Worm (Caenorhabditis elegans) whole organism, L2 larva: ENCODE results near the gene Y49E10.30.

ENCODE experiments used
- C34F6.9 ChIP-seq: fragments of 150-350 bp; optimal IDR thresholded peaks from 2 replicates; lab custom pipeline; 2014; ENCODE audit warnings: missing biosample characterization, missing genetic modification characterization
- F13H6.1 ChIP-seq: sonication (generic microtip); optimal IDR thresholded peaks from 2 replicates; lab custom pipeline; 2016; ENCODE audit warnings: missing genetic modification characterization, missing compliant biosample characterization
- R02D3.7 ChIP-seq: fragments of 150-350 bp; optimal IDR thresholded peaks from 2 replicates; lab custom pipeline; 2014; ENCODE audit warnings: missing biosample characterization, missing genetic modification characterization
- alr-1 ChIP-seq: fragments of 150-350 bp; optimal IDR thresholded peaks from 2 replicates; lab custom pipeline; 2014; ENCODE audit warnings: missing biosample characterization, missing genetic modification characterization
- ama-1 ChIP-seq: fragments of 150-350 bp; optimal IDR thresholded peaks from 2 replicates; lab custom pipeline; 2018; ENCODE audit warnings: inconsistent platforms
- blmp-1 ChIP-seq: sonication (generic microtip); optimal IDR thresholded peaks from 2 replicates; lab custom pipeline; 2017; ENCODE audit warnings: missing genetic modification characterization, mild to moderate bottlenecking, missing compliant biosample characterization, antibody characterized with exemption, moderate library complexity; ENCODE audit not compliant: insufficient read depth
- ceh-16 ChIP-seq: fragments of 150-350 bp; optimal IDR thresholded peaks from 2 replicates; lab custom pipeline; 2014; ENCODE audit warnings: missing biosample characterization, missing genetic modification characterization
- ceh-82 ChIP-seq: fragments of 150-350 bp; optimal IDR thresholded peaks from 2 replicates; lab custom pipeline; 2014; ENCODE audit warnings: missing biosample characterization, missing genetic modification characterization
- dmd-4 ChIP-seq: sonication (generic microtip); optimal IDR thresholded peaks from 2 replicates; lab custom pipeline; 2017; ENCODE audit warnings: missing biosample characterization, missing genetic modification characterization
- gmeb-1 ChIP-seq: fragments of 150-350 bp; optimal IDR thresholded peaks from 2 replicates; lab custom pipeline; 2014; ENCODE audit warnings: missing biosample characterization, missing genetic modification characterization
- lin-11 ChIP-seq: fragments of 150-350 bp; sonication (generic microtip); optimal IDR thresholded peaks from 2 replicates; lab custom pipeline; 2014; ENCODE audit warnings: missing biosample characterization, missing genetic modification characterization, inconsistent platforms, mixed read lengths
- lin-13 ChIP-seq: fragments of 150-350 bp; optimal IDR thresholded peaks from 2 replicates; lab custom pipeline; 2014; ENCODE audit warnings: missing biosample characterization, missing genetic modification reagents, missing genetic modification characterization
- lin-39 ChIP-seq: fragments of 150-350 bp; optimal IDR thresholded peaks from 2 replicates; lab custom pipeline; 2014; ENCODE audit warnings: missing biosample characterization, missing genetic modification reagents, missing genetic modification characterization
- lsy-2 ChIP-seq, 2 experiments: fragments of 150-350 bp in 1 of 2; sonication (generic microtip) in 1 of 2; optimal IDR thresholded peaks; 2 replicates each; lab custom pipeline; 2014 to 2017; ENCODE audit warnings: missing biosample characterization in 2 of 2, missing genetic modification characterization in 2 of 2
- mab-5 ChIP-seq: fragments of 150-350 bp; optimal IDR thresholded peaks from 2 replicates; lab custom pipeline; 2014; ENCODE audit warnings: missing biosample characterization, missing genetic modification characterization
- mbf-1 ChIP-seq: sonication (generic microtip); optimal IDR thresholded peaks from 2 replicates; lab custom pipeline; 2017; ENCODE audit warnings: missing biosample characterization, missing genetic modification characterization
- mdl-1 ChIP-seq, 2 experiments: fragments of 150-350 bp in 1 of 2; sonication (generic microtip) in 1 of 2; optimal IDR thresholded peaks; 2 replicates each; lab custom pipeline; 2017; ENCODE audit warnings: missing biosample characterization in 2 of 2, missing genetic modification characterization in 2 of 2
- nhr-10 ChIP-seq: sonication (generic microtip); optimal IDR thresholded peaks from 2 replicates; lab custom pipeline; 2017; ENCODE audit warnings: missing biosample characterization, missing genetic modification characterization
- nhr-11 ChIP-seq: fragments of 150-350 bp; optimal IDR thresholded peaks from 2 replicates; lab custom pipeline; 2014; ENCODE audit warnings: missing biosample characterization, missing genetic modification characterization
- nhr-12 ChIP-seq: fragments of 150-350 bp; optimal IDR thresholded peaks from 2 replicates; lab custom pipeline; 2014; ENCODE audit warnings: missing biosample characterization, missing genetic modification characterization
- nhr-129 ChIP-seq: fragments of 150-350 bp; optimal IDR thresholded peaks from 2 replicates; lab custom pipeline; 2014; ENCODE audit warnings: missing biosample characterization, missing genetic modification characterization
- nhr-21 ChIP-seq: fragments of 150-350 bp; optimal IDR thresholded peaks from 2 replicates; lab custom pipeline; 2014; ENCODE audit warnings: missing biosample characterization, missing genetic modification characterization
- nhr-23 ChIP-seq: fragments of 150-350 bp; optimal IDR thresholded peaks from 2 replicates; lab custom pipeline; 2014; ENCODE audit warnings: missing biosample characterization, missing genetic modification reagents, missing genetic modification characterization
- nhr-25 ChIP-seq: fragments of 150-350 bp; sonication (generic microtip); optimal IDR thresholded peaks from 3 replicates; lab custom pipeline; 2014; ENCODE audit warnings: missing biosample characterization, missing genetic modification characterization
- nhr-6 ChIP-seq: fragments of 150-350 bp; optimal IDR thresholded peaks from 2 replicates; lab custom pipeline; 2014; ENCODE audit warnings: missing biosample characterization, missing genetic modification characterization
- nhr-77 ChIP-seq: fragments of 150-350 bp; optimal IDR thresholded peaks from 2 replicates; lab custom pipeline; 2014; ENCODE audit warnings: missing biosample characterization, missing genetic modification characterization
- peb-1 ChIP-seq: fragments of 150-350 bp; optimal IDR thresholded peaks from 2 replicates; lab custom pipeline; 2014; ENCODE audit warnings: missing biosample characterization, missing genetic modification characterization
- sem-4 ChIP-seq: fragments of 150-350 bp; optimal IDR thresholded peaks from 2 replicates; lab custom pipeline; 2014; ENCODE audit warnings: missing biosample characterization, missing genetic modification reagents, missing genetic modification characterization
- sma-3 ChIP-seq: sonication (generic microtip); optimal IDR thresholded peaks from 2 replicates; lab custom pipeline; 2016; ENCODE audit warnings: missing genetic modification reagents, missing genetic modification characterization, missing compliant biosample characterization
- snpc-4 ChIP-seq: fragments of 150-350 bp; optimal IDR thresholded peaks from 2 replicates; lab custom pipeline; 2014; ENCODE audit warnings: missing biosample characterization, missing genetic modification characterization
- unc-55 ChIP-seq: fragments of 150-350 bp; sonication (generic microtip); optimal IDR thresholded peaks from 3 replicates; lab custom pipeline; 2014; ENCODE audit warnings: missing biosample characterization, missing genetic modification reagents, missing genetic modification characterization
- unc-62 ChIP-seq: fragments of 150-350 bp; optimal IDR thresholded peaks from 2 replicates; lab custom pipeline; 2014; ENCODE audit warnings: missing biosample characterization, missing genetic modification reagents, missing genetic modification characterization
- ztf-1 ChIP-seq: fragments of 200-800 bp; sonication (Bioruptor generic); conservative IDR thresholded peaks from 2 replicates; pipeline ENCODE4 v1.3.6; 2022; ENCODE audit warnings: missing genetic modification characterization, missing compliant biosample characterization
- ztf-11 ChIP-seq: sonication (generic microtip); optimal IDR thresholded peaks from 2 replicates; lab custom pipeline; 2017; ENCODE audit warnings: missing biosample characterization, missing genetic modification characterization
- ztf-4 ChIP-seq: fragments of 150-350 bp; optimal IDR thresholded peaks from 2 replicates; lab custom pipeline; 2014; ENCODE audit warnings: missing biosample characterization, missing genetic modification characterization

The Y49E10.30 gene

ce11 chrIII:12351301-12351700, 35.4 kb upstream of the Y49E10.30 start, which contains the start of the genes pph-4.1 and Y75B8A.31 (continued):
- TF ChIP-seq sma-3 (GFP tag; lab: Kevin White, UChicago): peak; percentile 90
- TF ChIP-seq, all 48 proteins: peak for 24

ce11 chrIII:12356588-12356987, 30.1 kb upstream of the Y49E10.30 start:
- TF ChIP-seq lsy-2 (tag; optimal IDR thresholded peaks at IDR 0.05; lab: Kevin White, UChicago) (no peak), R02D3.7 (tag; lab: Kevin White, UChicago) (no peak), ceh-82 (tag; lab: Kevin White, UChicago) (no peak)

ce11 chrIII:12358461-12358860, 28.2 kb upstream of the Y49E10.30 start, which contains the start of gene Y75B8A.32:
Y75B8A.32 (minus strand) TSS chrIII:12358561.
- TF ChIP-seq alr-1 (tag; lab: Kevin White, UChicago): no peak
- TF ChIP-seq unc-55 (GFP tag; lab: Kevin White, UChicago): no peak
- no peak for TF ChIP-seq F13H6.1 (tag; lab: Kevin White, UChicago)
- TF ChIP-seq lin-13 (GFP tag; lab: Kevin White, UChicago): no peak
- no peak for TF ChIP-seq sma-3 (GFP tag; lab: Kevin White, UChicago)
- no peak for TF ChIP-seq ztf-1

DNA sequence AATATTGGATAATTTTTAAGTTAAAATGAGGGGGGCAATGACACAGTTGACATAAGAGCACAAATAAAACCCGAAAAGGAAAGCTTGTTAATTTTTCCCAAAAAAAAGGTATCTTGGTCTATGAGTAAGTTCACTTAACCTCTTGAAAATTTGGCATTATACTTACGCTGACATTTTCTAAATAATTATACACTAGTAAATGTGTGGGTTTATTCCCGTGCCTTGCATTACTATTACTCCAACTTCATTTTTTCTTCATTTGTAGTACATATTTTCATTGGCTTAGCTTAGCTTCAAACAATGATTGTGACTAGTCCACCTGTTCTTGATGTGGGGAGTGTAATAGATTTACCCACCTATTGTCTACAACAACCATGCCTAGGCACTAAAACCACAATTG, 27.4 kb upstream of the Y49E10.30 start, which contains the start of gene Y75B8A.34:
TSS of gene Y75B8A.34 (plus strand) at position 301 of the 400 bp plus-strand sequence.
- TF ChIP-seq gmeb-1 (tag; lab: Kevin White, UChicago): no peak
- no peak for TF ChIP-seq mbf-1 (tag; lab: Kevin White, UChicago)
- TF ChIP-seq nhr-21 (tag; lab: Kevin White, UChicago): no peak
- no peak for TF ChIP-seq unc-55 (GFP tag; lab: Kevin White, UChicago)
- TF ChIP-seq lin-11 (tag; lab: Kevin White, UChicago): no peak
- no peak for TF ChIP-seq nhr-129 (tag; lab: Kevin White, UChicago)
- no peak for TF ChIP-seq lin-39
- no peak for TF ChIP-seq ceh-16 (tag; lab: Kevin White, UChicago)
- TF ChIP-seq lsy-2 (tag; optimal IDR thresholded peaks at IDR 0.05; lab: Kevin White, UChicago): no peak
- TF ChIP-seq mab-5: no peak
- no peak for TF ChIP-seq nhr-12 (tag; lab: Kevin White, UChicago)
- no peak for TF ChIP-seq blmp-1 (tag; lab: Kevin White, UChicago)
- no peak for TF ChIP-seq nhr-25
- no peak for TF ChIP-seq unc-62
- no peak for TF ChIP-seq mdl-1 (tag; optimal IDR thresholded peaks at IDR 0.05; lab: Kevin White, UChicago)
- TF ChIP-seq nhr-11 (tag; lab: Kevin White, UChicago): no peak
- TF ChIP-seq nhr-77 (tag; lab: Kevin White, UChicago): no peak

ce11 chrIII:12366989-12367557, 19.6 kb upstream of the Y49E10.30 start, which contains the start of gene Y75B8A.33:
Y75B8A.33 (minus strand) TSS chrIII:12367373.
- peak; percentile 23 for TF ChIP-seq sem-4 (tag; lab: Kevin White, UChicago)
- TF ChIP-seq lin-11 (tag; lab: Kevin White, UChicago): no peak
- no peak for TF ChIP-seq unc-62
- TF ChIP-seq ama-1 (lab: Kevin White, UChicago): peak; percentile 69
- TF ChIP-seq lin-13 (GFP tag; lab: Kevin White, UChicago): peak; percentile 40
- peak in 1 of 2 experiments; percentile 24 for TF ChIP-seq lsy-2 (tag; optimal IDR thresholded peaks at IDR 0.05; lab: Kevin White, UChicago)
- TF ChIP-seq, all 48 proteins: peak for 4

ce11 chrIII:12367891-12368290, 18.8 kb upstream of the Y49E10.30 start:
- no peak for TF ChIP-seq nhr-10
- no peak for TF ChIP-seq mbf-1 (tag; lab: Kevin White, UChicago)
- no peak for TF ChIP-seq blmp-1 (tag; lab: Kevin White, UChicago)
- no peak for TF ChIP-seq lsy-2 (tag; optimal IDR thresholded peaks at IDR 0.05; lab: Kevin White, UChicago)
- no peak for TF ChIP-seq nhr-25
- TF ChIP-seq ztf-4 (tag; lab: Kevin White, UChicago): no peak
- TF ChIP-seq nhr-129 (tag; lab: Kevin White, UChicago): no peak
- TF ChIP-seq ztf-11 (tag; lab: Kevin White, UChicago): no peak
- no peak for TF ChIP-seq nhr-21 (tag; lab: Kevin White, UChicago)
- TF ChIP-seq nhr-6 (tag; lab: Kevin White, UChicago): no peak
- no peak for TF ChIP-seq peb-1 (tag; lab: Kevin White, UChicago)
- no peak for TF ChIP-seq ceh-16 (tag; lab: Kevin White, UChicago)
- no peak for TF ChIP-seq nhr-23 (tag; lab: Kevin White, UChicago)
- TF ChIP-seq snpc-4 (tag; lab: Kevin White, UChicago): no peak
- TF ChIP-seq dmd-4 (tag; lab: Kevin White, UChicago): no peak
- TF ChIP-seq sem-4 (tag; lab: Kevin White, UChicago): no peak
- no peak for TF ChIP-seq C34F6.9
- TF ChIP-seq, all 48 proteins: peak for 0
